Fruit fly (Drosophila melanogaster) whole organism: Measurements from ENCODE around the gene Grip.

Experiments
- CG8478 ChIP-seq: fragments of >200 bp; optimal IDR thresholded peaks from 2 replicates; lab custom pipeline; 2018; ENCODE audit warnings: inconsistent platforms
- Dll ChIP-seq: fragments of >200 bp; optimal IDR thresholded peaks from 2 replicates; lab custom pipeline; 2017
- EcR ChIP-seq, 2 experiments: fragments of >200 bp; optimal IDR thresholded peaks; 2 replicates each; lab custom pipeline; 2017; ENCODE audit warnings: missing biosample characterization in 2 of 2, missing genetic modification characterization in 2 of 2, missing genetic modification reagents in 2 of 2
- pan ChIP-seq: fragments of >200 bp; optimal IDR thresholded peaks from 2 replicates; lab custom pipeline; 2017
- psq ChIP-seq: fragments of >200 bp; optimal IDR thresholded peaks from 2 replicates; lab custom pipeline; 2017
- usp ChIP-seq: fragments of >200 bp; optimal IDR thresholded peaks from 2 replicates; lab custom pipeline; 2017; ENCODE audit warnings: missing biosample characterization, missing genetic modification characterization, mixed read lengths

Grip gene

DNA sequence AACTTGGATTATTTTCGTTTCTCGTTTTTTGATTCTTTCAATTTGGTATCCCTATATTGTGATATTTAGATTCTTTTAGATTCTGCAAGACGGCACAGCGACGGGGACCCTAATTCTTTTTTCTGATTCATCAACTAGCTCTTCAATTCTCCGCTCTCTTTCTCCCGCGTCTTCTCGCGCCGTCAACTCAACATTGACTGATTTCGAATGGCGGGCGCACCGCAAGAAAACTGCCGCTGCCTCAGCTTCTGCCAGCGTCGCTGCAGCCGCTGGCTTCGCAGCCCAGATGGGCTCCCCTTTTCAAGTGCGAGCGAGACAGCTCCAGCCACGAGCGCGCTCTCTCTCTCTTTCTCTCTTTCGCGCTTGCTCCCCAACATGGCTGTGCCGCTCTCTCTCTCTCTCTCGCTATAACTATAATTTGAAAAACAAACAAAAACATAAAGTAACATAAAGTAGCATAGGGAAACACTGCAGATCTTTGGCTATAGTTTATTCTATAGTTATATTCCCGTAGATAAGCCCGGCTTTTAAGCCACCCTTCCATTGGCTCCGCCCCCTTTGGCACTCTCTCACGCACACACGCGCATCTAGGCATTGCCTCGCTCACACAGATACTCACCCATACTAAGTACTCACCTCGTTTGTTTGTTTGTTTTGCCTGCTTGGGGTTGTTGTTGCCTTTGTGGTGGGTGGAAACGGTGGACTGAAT lies 47.1 kb downstream of the Grip start, which contains the start of gene mab-21:
Gene mab-21, minus strand, starts transcription at position 206 of the 709 bp plus-strand sequence.
- TF ChIP-seq Dll (lab: Kevin White, UChicago), result peak; percentile 82
- TF ChIP-seq pan (lab: Kevin White, UChicago), result no peak
- no peak for TF ChIP-seq usp (GFP tag; lab: Kevin White, UChicago)
- peak; percentile 57 for TF ChIP-seq CG8478
- TF ChIP-seq psq (lab: Kevin White, UChicago), result no peak
- no peak for TF ChIP-seq EcR (GFP tag; optimal IDR thresholded peaks at IDR 0.05; lab: Kevin White, UChicago)

DNA sequence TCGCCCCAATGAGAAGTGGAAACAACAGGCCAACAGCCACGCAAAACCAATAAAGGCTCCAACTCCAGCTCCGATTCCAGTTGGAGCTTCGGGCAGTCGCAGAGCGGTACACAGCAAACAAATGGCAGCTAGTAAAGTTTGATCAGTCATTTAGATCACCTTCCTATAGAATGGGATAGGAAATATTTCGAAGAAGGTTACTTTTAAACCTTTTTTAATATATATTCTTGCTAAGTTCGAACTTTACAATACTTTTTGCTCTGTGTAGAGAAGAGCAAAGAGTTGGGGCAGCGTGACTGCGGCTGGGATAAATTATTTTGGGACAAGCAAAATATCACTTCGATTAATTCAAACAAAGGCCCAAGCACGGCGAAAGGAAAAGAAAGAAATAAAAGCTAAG lies 54.2 kb downstream of the Grip start:
- TF ChIP-seq CG8478 (no peak), Dll (lab: Kevin White, UChicago) (no peak), psq (lab: Kevin White, UChicago) (no peak), pan (lab: Kevin White, UChicago) (no peak), EcR (GFP tag; optimal IDR thresholded peaks at IDR 0.05; lab: Kevin White, UChicago) (no peak), usp (GFP tag; lab: Kevin White, UChicago) (no peak)

DNA sequence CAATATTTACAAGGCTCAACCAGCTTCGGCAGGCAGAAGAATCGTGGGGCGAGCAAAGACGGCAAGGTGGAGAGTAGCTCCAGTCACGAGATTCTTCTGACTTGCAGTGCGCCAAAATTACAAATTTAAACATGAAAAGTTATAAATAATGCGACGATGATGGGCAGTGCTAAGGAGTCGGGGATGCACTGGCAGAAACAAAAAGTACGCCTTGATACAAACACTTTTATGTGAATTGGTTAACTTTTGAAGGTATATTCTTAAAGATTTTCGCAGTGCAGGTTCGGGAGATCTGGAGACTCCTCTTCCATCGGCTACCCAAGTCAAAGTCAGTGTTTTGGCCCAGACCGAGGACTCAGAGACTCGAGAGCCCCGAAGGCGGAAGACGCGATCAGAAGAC lies 55.3 kb downstream of the Grip start:
- no peak for TF ChIP-seq Dll (lab: Kevin White, UChicago)
- TF ChIP-seq usp (GFP tag; lab: Kevin White, UChicago), result no peak
- no peak for TF ChIP-seq CG8478
- no peak for TF ChIP-seq pan (lab: Kevin White, UChicago)
- no peak for TF ChIP-seq EcR (GFP tag; optimal IDR thresholded peaks at IDR 0.05; lab: Kevin White, UChicago)
- no peak for TF ChIP-seq psq (lab: Kevin White, UChicago)

DNA sequence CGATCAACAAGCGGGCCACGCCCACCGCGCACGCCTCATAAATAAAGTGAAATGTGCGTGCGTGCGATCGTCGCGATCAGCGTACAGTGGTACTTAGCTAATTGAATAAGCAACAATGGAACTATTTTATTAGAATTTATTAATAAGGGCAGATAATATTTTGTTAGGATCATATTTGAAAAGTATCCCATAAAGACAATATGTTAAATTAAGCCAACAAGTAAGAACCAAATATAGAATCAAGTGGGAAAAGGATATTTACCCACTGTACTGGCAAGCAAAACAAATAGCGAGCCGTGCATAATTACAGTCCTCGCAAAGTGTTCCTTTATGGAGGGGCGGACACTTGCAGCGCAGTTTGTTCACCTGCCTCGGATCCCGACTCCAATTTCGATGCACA lies 56.0 kb downstream of the Grip start:
- no peak for TF ChIP-seq EcR (GFP tag; optimal IDR thresholded peaks at IDR 0.05; lab: Kevin White, UChicago)
- TF ChIP-seq CG8478, result no peak
- TF ChIP-seq pan (lab: Kevin White, UChicago), result no peak
- no peak for TF ChIP-seq psq (lab: Kevin White, UChicago)

dm6 chrX:6024638-6025037 lies 58.6 kb downstream of the Grip start:
- no peak for TF ChIP-seq CG8478
- TF ChIP-seq psq (lab: Kevin White, UChicago), result no peak
- no peak for TF ChIP-seq pan (lab: Kevin White, UChicago)
- no peak for TF ChIP-seq EcR (GFP tag; optimal IDR thresholded peaks at IDR 0.05; lab: Kevin White, UChicago)
- TF ChIP-seq Dll (lab: Kevin White, UChicago), result no peak
- TF ChIP-seq usp (GFP tag; lab: Kevin White, UChicago), result no peak

- TF ChIP-seq psq (lab: Kevin White, UChicago) (no peak), Dll (lab: Kevin White, UChicago) (no peak), CG8478 (no peak), usp (GFP tag; lab: Kevin White, UChicago) (no peak), pan (lab: Kevin White, UChicago) (no peak), EcR (GFP tag; optimal IDR thresholded peaks at IDR 0.05; lab: Kevin White, UChicago) (no peak)
These were observed 61.8 kb downstream of the Grip start for dm6 chrX:6027846-6028245.

- no peak for TF ChIP-seq CG8478
- TF ChIP-seq EcR (GFP tag; optimal IDR thresholded peaks at IDR 0.05; lab: Kevin White, UChicago), result no peak
- no peak for TF ChIP-seq usp (GFP tag; lab: Kevin White, UChicago)
- TF ChIP-seq Dll (lab: Kevin White, UChicago), result no peak
- TF ChIP-seq psq (lab: Kevin White, UChicago), result no peak
- TF ChIP-seq pan (lab: Kevin White, UChicago), result no peak
These were observed 62.9 kb downstream of the Grip start for dm6 chrX:6029015-6029414.

DNA sequence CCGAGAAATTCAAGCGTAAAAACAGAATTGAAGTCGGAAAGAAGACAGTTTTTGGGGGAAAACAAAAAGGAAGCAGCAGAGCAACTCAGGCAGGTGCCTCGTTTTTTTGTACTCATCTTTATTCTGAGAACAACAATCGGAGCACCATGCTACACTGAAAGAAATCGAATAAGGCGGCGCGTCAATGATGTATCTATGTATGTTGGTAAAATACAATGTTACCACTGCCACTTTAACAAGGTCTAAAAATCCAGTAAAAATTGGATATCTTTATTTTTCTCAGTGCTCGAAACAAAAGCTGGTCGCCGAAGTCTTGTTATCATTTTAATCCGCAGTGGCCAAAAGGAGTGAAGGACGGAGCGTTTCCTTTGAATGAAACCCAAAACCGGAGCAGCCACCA lies 63.9 kb downstream of the Grip start:
- TF ChIP-seq pan (lab: Kevin White, UChicago), result no peak
- TF ChIP-seq Dll (lab: Kevin White, UChicago), result no peak

- TF ChIP-seq EcR (GFP tag; optimal IDR thresholded peaks at IDR 0.05; lab: Kevin White, UChicago) (no peak), CG8478 (no peak)
These were observed 64.5 kb downstream of the Grip start for dm6 chrX:6030593-6030992.

DNA sequence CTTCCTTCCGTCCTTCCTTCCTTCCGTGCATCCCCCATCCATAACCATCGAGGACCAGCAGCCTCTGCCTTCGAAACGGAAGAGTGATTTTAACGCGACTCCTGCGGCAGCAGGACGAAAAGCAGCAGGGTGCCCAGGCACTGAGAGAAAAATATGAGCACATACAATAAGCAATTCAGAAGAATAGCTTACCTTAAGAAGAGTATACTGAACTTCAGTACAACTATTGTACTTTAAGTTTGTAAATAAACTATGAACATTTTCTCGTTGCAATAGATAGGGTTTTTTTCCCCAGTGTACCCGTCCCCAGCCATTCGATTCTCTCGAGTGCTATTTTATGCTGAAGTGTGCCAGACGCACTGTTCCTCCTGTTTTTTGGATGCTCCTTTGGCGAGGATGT lies 65.6 kb downstream of the Grip start:
- TF ChIP-seq psq (lab: Kevin White, UChicago) (no peak), EcR (GFP tag; optimal IDR thresholded peaks at IDR 0.05; lab: Kevin White, UChicago) (no peak), Dll (lab: Kevin White, UChicago) (no peak), usp (GFP tag; lab: Kevin White, UChicago) (no peak), CG8478 (no peak), pan (lab: Kevin White, UChicago) (no peak)

DNA sequence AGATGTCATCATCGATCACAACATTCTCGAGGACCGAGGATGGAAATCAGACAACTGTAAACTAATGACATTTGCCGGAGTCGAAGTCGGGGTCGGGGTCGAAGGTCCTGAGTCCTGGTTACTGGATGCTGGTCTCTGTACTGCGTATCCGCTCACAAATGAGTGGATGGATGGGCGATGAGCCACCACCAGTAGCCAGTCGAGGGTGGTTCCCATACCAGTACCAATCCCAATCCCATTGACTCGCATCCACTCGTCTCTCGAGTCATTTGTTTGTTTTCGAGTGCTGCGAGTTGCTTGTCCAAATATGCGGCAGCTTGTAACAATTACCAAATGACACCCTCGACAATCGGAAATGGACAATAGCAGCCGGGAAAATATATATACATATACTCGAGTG lies 66.7 kb downstream of the Grip start:
- TF ChIP-seq Dll (lab: Kevin White, UChicago) (no peak), usp (GFP tag; lab: Kevin White, UChicago) (no peak), EcR (GFP tag; optimal IDR thresholded peaks at IDR 0.05; lab: Kevin White, UChicago) (no peak), CG8478 (no peak), psq (lab: Kevin White, UChicago) (no peak), pan (lab: Kevin White, UChicago) (no peak)

DNA sequence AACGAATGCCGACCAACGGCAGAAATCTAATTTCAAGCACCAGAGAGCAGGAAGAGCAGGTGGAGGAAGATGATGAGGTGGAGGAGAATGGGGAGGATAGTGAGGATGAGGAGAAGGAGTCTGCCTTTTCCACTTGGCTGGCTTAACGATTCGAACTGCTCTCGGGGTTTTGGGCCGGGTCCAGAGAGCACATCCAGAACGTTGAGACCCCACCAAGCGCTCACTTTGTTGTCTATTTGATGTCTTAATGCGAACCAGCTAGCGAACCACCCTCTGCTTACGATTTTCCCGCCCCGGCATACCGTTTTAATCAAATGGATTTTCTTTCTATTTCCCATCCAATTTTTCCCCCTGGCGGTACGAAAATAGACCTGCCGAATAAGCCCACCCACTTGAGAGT lies 68.7 kb downstream of the Grip start:
- TF ChIP-seq EcR (GFP tag; optimal IDR thresholded peaks at IDR 0.05; lab: Kevin White, UChicago) (no peak), psq (lab: Kevin White, UChicago) (no peak), usp (GFP tag; lab: Kevin White, UChicago) (no peak), Dll (lab: Kevin White, UChicago) (no peak), pan (lab: Kevin White, UChicago) (no peak), CG8478 (no peak)
